Fruit fly (Drosophila melanogaster): Measurements from ENCODE around the gene CG17440.

Gene CG17440

DNA sequence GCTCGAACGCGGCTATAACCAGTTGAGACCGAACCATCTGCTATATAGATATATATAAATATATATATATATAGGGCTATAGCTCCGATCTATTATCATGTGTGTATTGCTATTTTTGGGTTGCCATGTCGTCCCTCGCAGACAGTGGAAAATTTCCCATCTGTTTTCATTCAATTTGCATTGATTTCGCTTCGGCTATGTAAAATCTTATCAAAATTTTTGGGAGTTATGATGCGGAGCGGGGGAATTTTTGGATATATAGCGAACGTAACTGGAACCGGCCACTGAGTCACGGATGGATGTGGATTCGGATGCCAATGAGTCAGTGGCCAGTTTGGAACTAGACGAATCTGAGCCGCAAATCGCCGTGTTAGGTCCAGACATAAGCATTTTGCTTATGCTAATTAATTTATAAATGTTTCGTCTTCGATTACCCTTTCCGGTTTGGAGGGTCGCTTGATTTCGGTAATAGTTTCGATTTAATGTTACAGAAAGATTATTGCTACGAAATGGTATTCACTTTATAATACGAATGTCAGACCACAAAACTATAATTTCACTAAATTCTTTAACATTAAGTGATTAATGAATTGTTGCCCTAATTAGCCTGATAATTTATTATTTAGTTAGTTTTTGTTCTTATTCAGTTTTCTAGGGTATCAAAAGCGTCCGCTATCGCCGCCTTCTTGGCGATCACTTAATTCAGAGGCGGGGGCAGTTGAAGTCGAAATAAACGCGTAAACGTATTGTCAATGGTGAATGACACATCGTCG is 28.1 kb upstream of the CG17440 start:
- TF ChIP-seq schlank (tag; optimal IDR thresholded peaks at IDR 0.05) (no peak), crp (GFP tag; optimal IDR thresholded peaks at IDR 0.05) (no peak), CG12219 (GFP tag; optimal IDR thresholded peaks at IDR 0.05) (no peak), CG18262 (tag; optimal IDR thresholded peaks at IDR 0.05) (no peak), Dfd (GFP tag; optimal IDR thresholded peaks at IDR 0.05) (no peak), Lpt (GFP tag; optimal IDR thresholded peaks at IDR 0.05) (no peak), sens (GFP tag) (no peak), unc-4 (GFP tag; IDR thresholded peaks at IDR 0.05; ENCODE audit: partially characterized antibody) (no peak), kah (GFP tag; optimal IDR thresholded peaks at IDR 0.05) (no peak), ranshi (GFP tag; IDR thresholded peaks at IDR 0.05) (no peak), Dll (GFP tag; IDR thresholded peaks at IDR 0.05; ENCODE audit: partially characterized antibody) (no peak), Deaf1 (tag; optimal IDR thresholded peaks at IDR 0.05) (no peak), mam (GFP tag; optimal IDR thresholded peaks at IDR 0.05) (peak; percentile 22), Sin3A (optimal IDR thresholded peaks at IDR 0.05) (no peak), p53 (GFP tag; optimal IDR thresholded peaks at IDR 0.05) (no peak), eyg (GFP tag; optimal IDR thresholded peaks at IDR 0.05) (no peak), yki (optimal IDR thresholded peaks at IDR 0.05) (no peak), en (GFP tag; optimal IDR thresholded peaks at IDR 0.05) (no peak), chif (GFP tag; optimal IDR thresholded peaks at IDR 0.05) (no peak), CG43689 (GFP tag; IDR thresholded peaks at IDR 0.05) (no peak), H2.0 (GFP tag; IDR thresholded peaks at IDR 0.05) (no peak), nerfin-1 (tag; optimal IDR thresholded peaks at IDR 0.05) (no peak), CG30403 (GFP tag; optimal IDR thresholded peaks at IDR 0.05) (peak; percentile 26), CG9215 (GFP tag; IDR thresholded peaks at IDR 0.05) (peak; percentile 41; the same call in 1 of the 2 replicates), CG13287 (GFP tag; IDR thresholded peaks at IDR 0.05; ENCODE audit: partially characterized antibody) (no peak), ftz-f1 (GFP tag; optimal IDR thresholded peaks at IDR 0.05) (no peak), B-H1 (GFP tag; IDR thresholded peaks at IDR 0.05) (no peak), sna (GFP tag; IDR thresholded peaks at IDR 0.05; ENCODE audit: partially characterized antibody) (no peak), aop (GFP tag; IDR thresholded peaks at IDR 0.05) (no peak), CG13775 (GFP tag; optimal IDR thresholded peaks at IDR 0.05) (peak; percentile 11), CoRest (tag; optimal IDR thresholded peaks at IDR 0.05) (peak; percentile 20), CG4730 (GFP tag; IDR thresholded peaks at IDR 0.05) (no peak), CG11695 (GFP tag; IDR thresholded peaks at IDR 0.05) (no peak), CG15269 (tag; optimal IDR thresholded peaks at IDR 0.05) (peak; percentile 36), Med (GFP tag) (peak; percentile 78), ham (GFP tag; IDR thresholded peaks at IDR 0.05) (no peak), CG12659 (GFP tag; optimal IDR thresholded peaks at IDR 0.05) (no peak), Ada2b (GFP tag; IDR thresholded peaks at IDR 0.05) (no peak), CG10565 (GFP tag; optimal IDR thresholded peaks at IDR 0.05) (no peak), nerfin-2 (GFP tag; IDR thresholded peaks at IDR 0.05; ENCODE audit: partially characterized antibody) (no peak), bcd (GFP tag; optimal IDR thresholded peaks at IDR 0.05) (peak; percentile 20), Bteb2 (GFP tag; optimal IDR thresholded peaks at IDR 0.05) (no peak), CG11696 (GFP tag; IDR thresholded peaks at IDR 0.05) (no peak), CG31388 (GFP tag; optimal IDR thresholded peaks at IDR 0.05) (no peak), jigr1 (GFP tag; IDR thresholded peaks at IDR 0.05) (no peak), CG7271 (tag; optimal IDR thresholded peaks at IDR 0.05) (no peak), CG7839 (tag; optimal IDR thresholded peaks at IDR 0.05) (peak; percentile 37), CG6683 (GFP tag; optimal IDR thresholded peaks at IDR 0.05) (no peak), Awh (GFP tag; IDR thresholded peaks at IDR 0.05) (no peak), MTF-1 (GFP tag; optimal IDR thresholded peaks at IDR 0.05; ENCODE audit: borderline replicate concordance) (no peak), danr (GFP tag; IDR thresholded peaks at IDR 0.05) (no peak)
